Fruit fly (Drosophila melanogaster) whole organism, adult: Measurements from ENCODE around the gene MICAL-like.

Experiments used
- CG11617 ChIP-seq: fragments of 200-800 bp; sonication (Bioruptor generic); optimal IDR thresholded peaks from 2 replicates; lab custom pipeline; 2017; ENCODE audit warnings: mild to moderate bottlenecking, missing biosample characterization, missing genetic modification reagents, missing genetic modification characterization
- CG12768 ChIP-seq: fragments of 200-800 bp; sonication (Bioruptor generic); optimal IDR thresholded peaks from 2 replicates; lab custom pipeline; 2017; ENCODE audit warnings: missing biosample characterization, missing genetic modification characterization, mild to moderate bottlenecking, moderate library complexity, missing genetic modification reagents
- CG14711 ChIP-seq: fragments of 200-800 bp; sonication (Bioruptor generic); optimal IDR thresholded peaks from 2 replicates; lab custom pipeline; 2018; ENCODE audit warnings: missing biosample characterization, mild to moderate bottlenecking, missing genetic modification characterization, moderate library complexity
- CG1620 ChIP-seq: fragments of 200-800 bp; sonication (Bioruptor generic); optimal IDR thresholded peaks from 2 replicates; lab custom pipeline; 2016; ENCODE audit warnings: missing biosample characterization, missing genetic modification characterization
- CG33017 ChIP-seq: fragments of 200-800 bp; sonication (Bioruptor generic); optimal IDR thresholded peaks from 2 replicates; lab custom pipeline; 2018; ENCODE audit warnings: missing biosample characterization, mild to moderate bottlenecking, missing genetic modification characterization, moderate library complexity
- CG5204 ChIP-seq: fragments of 200-800 bp; sonication (Bioruptor generic); optimal IDR thresholded peaks from 2 replicates; lab custom pipeline; 2016; ENCODE audit warnings: missing biosample characterization, missing genetic modification characterization
- CG7045 ChIP-seq: fragments of 200-800 bp; sonication (Bioruptor generic); optimal IDR thresholded peaks from 2 replicates; lab custom pipeline; 2017; ENCODE audit warnings: missing biosample characterization, mild to moderate bottlenecking, missing genetic modification characterization
- CG7101 ChIP-seq: fragments of 200-800 bp; sonication (Bioruptor generic); optimal IDR thresholded peaks from 2 replicates; lab custom pipeline; 2018; ENCODE audit warnings: missing biosample characterization, mild to moderate bottlenecking, missing genetic modification characterization, moderate library complexity
- Clk ChIP-seq: fragments of 200-800 bp; sonication (Bioruptor generic); optimal IDR thresholded peaks from 2 replicates; lab custom pipeline; 2017; ENCODE audit warnings: missing biosample characterization, missing genetic modification characterization
- Crg-1 ChIP-seq: fragments of 200-800 bp; sonication (Bioruptor generic); optimal IDR thresholded peaks from 2 replicates; lab custom pipeline; 2016; ENCODE audit warnings: missing biosample characterization, missing genetic modification characterization
- Hr96 ChIP-seq: fragments of 200-800 bp; sonication (Bioruptor generic); optimal IDR thresholded peaks from 2 replicates; lab custom pipeline; 2016; ENCODE audit warnings: missing biosample characterization, missing genetic modification characterization
- Mnt ChIP-seq: fragments of 200-800 bp; sonication (Bioruptor generic); optimal IDR thresholded peaks from 2 replicates; lab custom pipeline; 2016; ENCODE audit warnings: missing biosample characterization, mild to moderate bottlenecking, missing genetic modification characterization
- bab1 ChIP-seq: fragments of 200-800 bp; sonication (Bioruptor generic); optimal IDR thresholded peaks from 3 replicates; lab custom pipeline; 2019; ENCODE audit warnings: missing biosample characterization, mild to moderate bottlenecking, missing genetic modification characterization, moderate library complexity
- cic ChIP-seq: fragments of 200-800 bp; sonication (Bioruptor generic); optimal IDR thresholded peaks from 2 replicates; lab custom pipeline; 2017; ENCODE audit warnings: missing biosample characterization, mild to moderate bottlenecking, missing genetic modification characterization, moderate library complexity
- cnc ChIP-seq, 2 experiments: fragments of >200 bp; optimal IDR thresholded peaks; 2 replicates each; lab custom pipeline; 2017
- kay ChIP-seq: fragments of 200-800 bp; sonication (Bioruptor generic); peaks from one replicate; lab custom pipeline; 2016; ENCODE audit warnings: missing biosample characterization, missing genetic modification characterization, borderline replicate concordance
- ovo ChIP-seq: fragments of 200-800 bp; sonication (Bioruptor generic); optimal IDR thresholded peaks from 2 replicates; lab custom pipeline; 2016; ENCODE audit warnings: missing biosample characterization, missing genetic modification characterization
- pad ChIP-seq: fragments of 200-800 bp; sonication (Bioruptor generic); optimal IDR thresholded peaks from 3 replicates; lab custom pipeline; 2017; ENCODE audit warnings: missing biosample characterization, missing genetic modification characterization, mild to moderate bottlenecking, moderate library complexity, missing genetic modification reagents
- tj ChIP-seq: fragments of 200-800 bp; sonication (Bioruptor generic); optimal IDR thresholded peaks from 3 replicates; lab custom pipeline; 2017; ENCODE audit warnings: missing biosample characterization, mild to moderate bottlenecking, missing genetic modification characterization, moderate library complexity
- toe ChIP-seq: fragments of 200-800 bp; sonication (Bioruptor generic); optimal IDR thresholded peaks from 2 replicates; lab custom pipeline; 2016; ENCODE audit warnings: missing biosample characterization, missing genetic modification characterization

Gene MICAL-like

dm6 chr3L:13021727-13022126 is 6.6 kb upstream of the MICAL-like start:
- TF ChIP-seq Clk (GFP tag; lab: Kevin White, UChicago) (no peak), CG14711 (tag; lab: Kevin White, UChicago) (peak; percentile 27), CG12768 (GFP tag; lab: Kevin White, UChicago) (peak; percentile 18), Hr96 (GFP tag; lab: Kevin White, UChicago) (no peak), CG33017 (peak; percentile 3), CG1620 (GFP tag; lab: Kevin White, UChicago) (no peak), CG7101 (tag; lab: Kevin White, UChicago) (peak; percentile 57), tj (no peak), cnc (optimal IDR thresholded peaks at IDR 0.05; lab: Kevin White, UChicago) (no peak), CG5204 (GFP tag; lab: Kevin White, UChicago) (no peak), Crg-1 (GFP tag; lab: Kevin White, UChicago) (peak; percentile 1), pad (GFP tag; lab: Kevin White, UChicago) (no peak), bab1 (GFP tag; lab: Kevin White, UChicago) (no peak), toe (GFP tag; lab: Kevin White, UChicago) (no peak), CG11617 (no peak), kay (GFP tag; lab: Kevin White, UChicago) (no peak), CG7045 (GFP tag; lab: Kevin White, UChicago) (peak; percentile 34), Mnt (GFP tag; lab: Kevin White, UChicago) (no peak), ovo (GFP tag; lab: Kevin White, UChicago) (no peak), cic (GFP tag; lab: Kevin White, UChicago) (no peak)

dm6 chr3L:13019249-13019956 is 4.3 kb upstream of the MICAL-like start:
- TF ChIP-seq pad (GFP tag; lab: Kevin White, UChicago) (no peak), cic (GFP tag; lab: Kevin White, UChicago) (peak; percentile 29), Hr96 (GFP tag; lab: Kevin White, UChicago) (no peak), tj (no peak), CG14711 (tag; lab: Kevin White, UChicago) (no peak), kay (GFP tag; lab: Kevin White, UChicago) (peak; percentile 77), ovo (GFP tag; lab: Kevin White, UChicago) (no peak), CG33017 (no peak)

dm6 chr3L:13017803-13018324 is 2.7 kb upstream of the MICAL-like start, which contains the start of the genes mRpL20 and Icmt:
Gene mRpL20, minus strand, starts transcription at chr3L:13017867.
Gene Icmt, plus strand, starts transcription at chr3L:13018266.
- TF ChIP-seq kay (GFP tag; lab: Kevin White, UChicago): peak; percentile 94
- peak; percentile 45 for TF ChIP-seq Clk (GFP tag; lab: Kevin White, UChicago)
- peak; percentile 54 for TF ChIP-seq Crg-1 (GFP tag; lab: Kevin White, UChicago)
- peak; percentile 72 for TF ChIP-seq CG12768 (GFP tag; lab: Kevin White, UChicago)
- TF ChIP-seq tj: peak; percentile 70
- TF ChIP-seq cnc (optimal IDR thresholded peaks at IDR 0.05; lab: Kevin White, UChicago): no peak
- peak; percentile 95 for TF ChIP-seq bab1 (GFP tag; lab: Kevin White, UChicago)
- TF ChIP-seq CG1620 (GFP tag; lab: Kevin White, UChicago): peak; percentile 68
- TF ChIP-seq CG7045 (GFP tag; lab: Kevin White, UChicago): peak; percentile 85
- peak; percentile 83 for TF ChIP-seq toe (GFP tag; lab: Kevin White, UChicago)
- peak; percentile 98 for TF ChIP-seq CG7101 (tag; lab: Kevin White, UChicago)
- TF ChIP-seq CG11617: peak; percentile 91
- TF ChIP-seq CG33017: peak; percentile 98
- peak; percentile 87 for TF ChIP-seq CG14711 (tag; lab: Kevin White, UChicago)
- no peak for TF ChIP-seq cic (GFP tag; lab: Kevin White, UChicago)
- peak; percentile 62 for TF ChIP-seq pad (GFP tag; lab: Kevin White, UChicago)
- TF ChIP-seq CG5204 (GFP tag; lab: Kevin White, UChicago): no peak
- TF ChIP-seq Mnt (GFP tag; lab: Kevin White, UChicago): peak; percentile 81
- peak; percentile 55 for TF ChIP-seq Hr96 (GFP tag; lab: Kevin White, UChicago)
- TF ChIP-seq ovo (GFP tag; lab: Kevin White, UChicago): peak; percentile 73

- TF ChIP-seq kay (GFP tag; lab: Kevin White, UChicago) (no peak), tj (peak; percentile 21), toe (GFP tag; lab: Kevin White, UChicago) (peak; percentile 88), Mnt (GFP tag; lab: Kevin White, UChicago) (peak; percentile 95), CG1620 (GFP tag; lab: Kevin White, UChicago) (peak; percentile 69), pad (GFP tag; lab: Kevin White, UChicago) (peak; percentile 68), bab1 (GFP tag; lab: Kevin White, UChicago) (peak; percentile 72), cic (GFP tag; lab: Kevin White, UChicago) (peak; percentile 55), cnc (optimal IDR thresholded peaks at IDR 0.05; lab: Kevin White, UChicago) (no peak), CG12768 (GFP tag; lab: Kevin White, UChicago) (peak; percentile 83), Crg-1 (GFP tag; lab: Kevin White, UChicago) (no peak), CG11617 (peak; percentile 58), CG14711 (tag; lab: Kevin White, UChicago) (peak; percentile 79), CG7101 (tag; lab: Kevin White, UChicago) (peak; percentile 72), ovo (GFP tag; lab: Kevin White, UChicago) (peak; percentile 2), Clk (GFP tag; lab: Kevin White, UChicago) (peak; percentile 51), Hr96 (GFP tag; lab: Kevin White, UChicago) (peak; percentile 51), CG5204 (GFP tag; lab: Kevin White, UChicago) (no peak), CG7045 (GFP tag; lab: Kevin White, UChicago) (peak; percentile 87), CG33017 (peak; percentile 61)
Observed at dm6 chr3L:13015823-13016465, 812 bp upstream of the MICAL-like start, which contains the start of gene CG11267. Gene CG11267, plus strand, starts transcription at chr3L:13016050.
